Fruit fly (Drosophila melanogaster) whole organism, wandering third instar larva: Measurements from ENCODE around the gene CG6287.
A peak's percentile ranks its signal among the peaks of the same experiment; 100 is the strongest.

Experiments used
- CG32264 ChIP-seq: fragments of 200-800 bp; sonication (Bioruptor generic); optimal IDR thresholded peaks from 2 replicates; lab custom pipeline; 2016; ENCODE audit warnings: missing biosample characterization, missing genetic modification characterization
- CG9705 ChIP-seq: fragments of 200-800 bp; sonication (Bioruptor generic); optimal IDR thresholded peaks from 2 replicates; lab custom pipeline; 2018; ENCODE audit warnings: missing biosample characterization, mild to moderate bottlenecking, missing genetic modification characterization
- CrebA ChIP-seq: fragments of 200-800 bp; sonication (Bioruptor generic); optimal IDR thresholded peaks from 2 replicates; lab custom pipeline; 2016; ENCODE audit warnings: missing biosample characterization, mild to moderate bottlenecking, missing genetic modification characterization, borderline replicate concordance
- Dfd ChIP-seq: fragments of >200 bp; optimal IDR thresholded peaks from 2 replicates; lab custom pipeline; 2017; ENCODE audit warnings: missing biosample characterization, missing genetic modification characterization
- GATAd ChIP-seq: sonication (Bioruptor generic); optimal IDR thresholded peaks from 2 replicates; lab custom pipeline; 2016; ENCODE audit warnings: missing biosample characterization, missing genetic modification characterization
- HLH106 ChIP-seq: fragments of 200-800 bp; optimal IDR thresholded peaks from 3 replicates; lab custom pipeline; 2019; ENCODE audit warnings: missing biosample characterization, mild to moderate bottlenecking, missing genetic modification characterization, moderate library complexity
- Hr83 ChIP-seq: fragments of 200-300 bp; sonication (Bioruptor generic); optimal IDR thresholded peaks from 2 replicates; lab custom pipeline; 2016; ENCODE audit warnings: missing biosample characterization, mild to moderate bottlenecking, missing genetic modification characterization, moderate library complexity; ENCODE audit not compliant: poor library complexity, severe bottlenecking
- Jra ChIP-seq: sonication (Bioruptor generic); optimal IDR thresholded peaks from 2 replicates; lab custom pipeline; 2016; ENCODE audit warnings: missing biosample characterization, missing genetic modification characterization
- Mio ChIP-seq: sonication (Bioruptor generic); optimal IDR thresholded peaks from 2 replicates; lab custom pipeline; 2016; ENCODE audit warnings: missing biosample characterization, missing genetic modification characterization
- Myc ChIP-seq: fragments of >200 bp; optimal IDR thresholded peaks from 2 replicates; lab custom pipeline; 2017
- N ChIP-seq: fragments of >200 bp; optimal IDR thresholded peaks from 2 replicates; lab custom pipeline; 2018; ENCODE audit warnings: missing biosample characterization, missing external identifiers, missing genetic modification characterization
- OdsH ChIP-seq: fragments of 200-800 bp; sonication (Bioruptor generic); optimal IDR thresholded peaks from 2 replicates; lab custom pipeline; 2016; ENCODE audit warnings: missing biosample characterization, mild to moderate bottlenecking, missing genetic modification characterization
- Rel ChIP-seq, 2 experiments: fragments of 200-800 bp; sonication (Bioruptor generic) in 1 of 2; optimal IDR thresholded peaks; 2 replicates in 1 of 2; 3 replicates in 1 of 2; lab custom pipeline; 2016 to 2019; ENCODE audit warnings: mild to moderate bottlenecking in 2 of 2, missing biosample characterization in 2 of 2, missing genetic modification characterization in 2 of 2, moderate library complexity in 1 of 2
- Sp1 ChIP-seq: fragments of 200-800 bp; sonication (Bioruptor generic); optimal IDR thresholded peaks from 3 replicates; lab custom pipeline; 2019; ENCODE audit warnings: missing biosample characterization, mild to moderate bottlenecking, missing genetic modification characterization, moderate library complexity
- Vsx2 ChIP-seq: fragments of 200-300, 225-300 bp; sonication (Bioruptor generic); optimal IDR thresholded peaks from 2 replicates; lab custom pipeline; 2018; ENCODE audit warnings: missing biosample characterization, missing genetic modification characterization; ENCODE audit not compliant: partially characterized antibody
- br ChIP-seq: fragments of 200-800 bp; sonication (Bioruptor generic); optimal IDR thresholded peaks from 2 replicates; lab custom pipeline; 2016; ENCODE audit warnings: missing biosample characterization, missing genetic modification characterization
- dl ChIP-seq, 2 experiments: fragments of 175-275, 200-275 bp in 1 of 2; fragments of 200-275 bp in 1 of 2; sonication (Bioruptor generic); optimal IDR thresholded peaks; lab custom pipeline; 2018; ENCODE audit warnings: mild to moderate bottlenecking in 2 of 2, missing biosample characterization in 2 of 2, missing genetic modification characterization in 2 of 2, moderate library complexity in 2 of 2; ENCODE audit not compliant: partially characterized antibody in 2 of 2, insufficient read depth in 1 of 2
- dmrt93B ChIP-seq: fragments of 200-800 bp; sonication (Bioruptor generic); optimal IDR thresholded peaks from 2 replicates; lab custom pipeline; 2018; ENCODE audit warnings: missing biosample characterization, mild to moderate bottlenecking, missing genetic modification characterization
- dsf ChIP-seq: sonication (Bioruptor generic); optimal IDR thresholded peaks from 2 replicates; lab custom pipeline; 2016; ENCODE audit warnings: missing biosample characterization, missing genetic modification characterization, borderline replicate concordance
- ey ChIP-seq: fragments of 200-800 bp; sonication (Bioruptor generic); optimal IDR thresholded peaks from 2 replicates; lab custom pipeline; 2016; ENCODE audit warnings: missing biosample characterization, missing genetic modification characterization
- foxo ChIP-seq, 2 experiments: fragments of 200-800 bp; sonication (Bioruptor generic); optimal IDR thresholded peaks; 2 replicates in 1 of 2; 3 replicates in 1 of 2; lab custom pipeline; 2016 to 2017; ENCODE audit warnings: missing biosample characterization in 2 of 2, missing genetic modification characterization in 2 of 2
- fru ChIP-seq: fragments of 200-800 bp; sonication (Bioruptor generic); optimal IDR thresholded peaks from 3 replicates; lab custom pipeline; 2016; ENCODE audit warnings: missing biosample characterization, mild to moderate bottlenecking, missing genetic modification characterization
- h ChIP-seq: fragments of 200-800 bp; sonication (Bioruptor generic); optimal IDR thresholded peaks from 3 replicates; lab custom pipeline; 2016; ENCODE audit warnings: missing biosample characterization, mild to moderate bottlenecking, missing genetic modification characterization
- jim ChIP-seq: fragments of 175-275, 200-325 bp; sonication (Bioruptor generic); optimal IDR thresholded peaks from 2 replicates; lab custom pipeline; 2016; ENCODE audit warnings: missing biosample characterization, mild to moderate bottlenecking, missing genetic modification characterization
- psq ChIP-seq: fragments of 200-800 bp; sonication (Bioruptor generic); optimal IDR thresholded peaks from 3 replicates; lab custom pipeline; 2017; ENCODE audit warnings: missing biosample characterization, mild to moderate bottlenecking, missing genetic modification characterization, moderate library complexity
- rgr ChIP-seq: fragments of 200-800 bp; sonication (Bioruptor generic); optimal IDR thresholded peaks from 3 replicates; lab custom pipeline; 2016; ENCODE audit warnings: missing biosample characterization, mild to moderate bottlenecking, missing genetic modification characterization
- sage ChIP-seq: fragments of 200-800 bp; sonication (Bioruptor generic); optimal IDR thresholded peaks from 2 replicates; lab custom pipeline; 2016; ENCODE audit warnings: missing biosample characterization, mild to moderate bottlenecking, missing genetic modification characterization
- sv ChIP-seq: fragments of 200-800 bp; sonication (Bioruptor generic); optimal IDR thresholded peaks from 3 replicates; lab custom pipeline; 2016; ENCODE audit warnings: missing biosample characterization, missing genetic modification characterization
- usp ChIP-seq: fragments of >200 bp; optimal IDR thresholded peaks from 2 replicates; lab custom pipeline; 2017; ENCODE audit warnings: missing biosample characterization, missing genetic modification characterization

The CG6287 gene

DNA sequence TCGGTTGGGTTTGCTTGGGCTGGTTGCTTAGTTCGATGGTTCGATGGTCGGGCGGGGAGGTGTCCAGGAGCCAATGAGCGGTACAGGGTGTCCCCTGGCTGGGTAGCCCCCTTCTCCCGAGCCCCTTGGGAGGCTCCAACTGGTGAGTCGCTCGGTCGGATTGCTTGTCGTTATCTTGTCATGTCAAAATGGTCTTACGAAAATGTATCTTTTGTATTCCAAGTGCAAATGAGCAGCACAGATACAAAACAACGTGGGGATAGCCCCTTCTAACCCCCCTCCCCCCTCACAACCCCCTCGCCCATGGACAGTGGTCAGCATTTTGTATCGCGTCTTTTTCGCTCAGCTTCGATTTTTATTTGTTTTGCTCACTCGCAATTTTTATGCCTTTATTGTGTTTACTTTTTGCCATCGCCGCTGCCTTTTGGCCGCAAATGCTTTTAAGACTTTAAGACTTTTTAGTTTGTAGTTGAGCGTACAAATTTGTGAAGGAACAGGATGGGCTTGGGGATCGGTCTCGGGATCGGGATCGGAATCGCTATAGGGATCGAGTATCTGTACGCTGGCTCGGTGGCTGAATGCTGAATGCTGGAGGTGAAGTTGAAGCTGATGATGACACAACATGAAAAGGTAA is 27.2 kb upstream of the CG6287 start:
- TF ChIP-seq Dfd (GFP tag; lab: Kevin White, UChicago) (no peak), Hr83 (GFP tag; lab: Kevin White, UChicago) (no peak), foxo (GFP tag; optimal IDR thresholded peaks at IDR 0.05; lab: Kevin White, UChicago) (no peak), sage (no peak), Vsx2 (GFP tag; lab: Kevin White, UChicago) (peak; percentile 69), Jra (GFP tag; lab: Kevin White, UChicago) (no peak), dl (GFP tag; optimal IDR thresholded peaks at IDR 0.05; lab: Kevin White, UChicago; ENCODE audit: insufficient read depth in 1 of 2, partially characterized antibody in 2 of 2) (peak in 1 of 2 experiments; percentile 19), Myc (lab: Kevin White, UChicago) (no peak), Rel (GFP tag; optimal IDR thresholded peaks at IDR 0.05; lab: Kevin White, UChicago) (no peak), Rel (tag; optimal IDR thresholded peaks at IDR 0.05; lab: Kevin White, UChicago) (peak; percentile 75), CrebA (GFP tag; lab: Kevin White, UChicago) (no peak), CG32264 (GFP tag; lab: Kevin White, UChicago) (no peak), ey (GFP tag; lab: Kevin White, UChicago) (no peak)

DNA sequence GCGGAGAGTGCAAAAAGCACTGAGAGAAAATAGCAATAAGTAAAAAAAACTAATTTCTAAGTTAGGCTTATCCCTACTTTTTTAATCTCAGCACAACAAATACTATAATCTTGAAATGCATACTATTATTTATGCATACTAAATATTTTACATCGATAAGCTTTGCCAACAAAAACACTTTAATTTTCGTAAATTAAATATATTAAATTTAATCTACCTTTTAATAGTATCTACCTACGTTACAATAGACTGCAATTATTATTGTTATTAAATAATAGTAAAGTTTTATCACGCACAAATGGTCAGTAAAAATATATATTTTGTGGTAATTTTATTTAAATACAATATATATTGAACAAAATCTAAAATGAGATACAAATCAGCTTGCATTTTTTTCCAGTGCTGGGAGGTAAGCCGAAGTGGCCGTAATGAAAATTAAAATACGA is 26.6 kb upstream of the CG6287 start:
- no peak for TF ChIP-seq GATAd (GFP tag; lab: Kevin White, UChicago)
- TF ChIP-seq foxo (GFP tag; optimal IDR thresholded peaks at IDR 0.05; lab: Kevin White, UChicago): peak in 1 of 2 experiments; percentile 81
- peak; percentile 85 for TF ChIP-seq HLH106 (tag; lab: Kevin White, UChicago)
- no peak for TF ChIP-seq dsf (GFP tag; lab: Kevin White, UChicago)
- peak; percentile 39 for TF ChIP-seq h (GFP tag; lab: Kevin White, UChicago)
- TF ChIP-seq ey (GFP tag; lab: Kevin White, UChicago): peak; percentile 14
- no peak for TF ChIP-seq br (GFP tag; lab: Kevin White, UChicago)
- TF ChIP-seq psq (GFP tag; lab: Kevin White, UChicago): peak; percentile 66
- peak; percentile 73 for TF ChIP-seq dmrt93B (GFP tag; lab: Kevin White, UChicago)
- peak; percentile 46 for TF ChIP-seq fru (GFP tag; lab: Kevin White, UChicago)
- peak; percentile 32 for TF ChIP-seq CG9705 (GFP tag; lab: Kevin White, UChicago)
- TF ChIP-seq rgr: peak; percentile 70
- peak; percentile 74 for TF ChIP-seq OdsH (GFP tag; lab: Kevin White, UChicago)
- no peak for TF ChIP-seq usp (GFP tag; lab: Kevin White, UChicago)
- peak; percentile 92 for TF ChIP-seq Sp1

DNA sequence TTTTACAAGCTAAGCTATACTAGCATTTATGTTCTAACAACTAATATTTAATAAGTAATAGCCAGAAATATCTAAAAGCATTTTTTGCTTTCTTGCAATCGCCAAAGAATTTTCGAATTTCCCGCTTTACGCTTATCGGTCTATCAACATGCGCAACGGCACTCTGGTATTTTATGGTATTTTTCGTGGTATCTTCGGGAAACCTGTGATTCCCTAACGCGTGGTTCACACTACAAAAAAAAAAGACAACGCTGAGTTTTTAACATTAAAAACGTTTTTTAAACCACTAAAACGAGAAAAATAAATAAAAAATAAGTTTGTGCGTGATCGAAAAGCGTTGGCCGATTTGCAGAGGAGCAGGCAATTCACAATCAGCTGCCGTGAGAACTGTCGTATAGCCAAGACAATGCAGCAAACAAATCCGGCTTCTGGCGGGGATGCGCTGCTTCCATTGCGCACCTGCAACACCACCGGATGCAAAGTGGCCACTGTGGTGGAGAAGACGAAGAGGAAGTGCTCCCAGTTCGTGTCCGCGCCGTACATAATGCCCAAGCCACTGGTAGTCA is 23.4 kb upstream of the CG6287 start, which contains the start of gene Boh2:
Gene Boh2, plus strand, starts transcription at position 207 of the 566 bp plus-strand sequence.
- TF ChIP-seq Jra (GFP tag; lab: Kevin White, UChicago) (no peak), Vsx2 (GFP tag; lab: Kevin White, UChicago) (no peak), h (GFP tag; lab: Kevin White, UChicago) (no peak), GATAd (GFP tag; lab: Kevin White, UChicago) (no peak), Myc (lab: Kevin White, UChicago) (no peak), OdsH (GFP tag; lab: Kevin White, UChicago) (no peak), CG32264 (GFP tag; lab: Kevin White, UChicago) (no peak), CrebA (GFP tag; lab: Kevin White, UChicago) (no peak), Sp1 (no peak)
- TF ChIP-seq, all 38 proteins: peak for 0

DNA sequence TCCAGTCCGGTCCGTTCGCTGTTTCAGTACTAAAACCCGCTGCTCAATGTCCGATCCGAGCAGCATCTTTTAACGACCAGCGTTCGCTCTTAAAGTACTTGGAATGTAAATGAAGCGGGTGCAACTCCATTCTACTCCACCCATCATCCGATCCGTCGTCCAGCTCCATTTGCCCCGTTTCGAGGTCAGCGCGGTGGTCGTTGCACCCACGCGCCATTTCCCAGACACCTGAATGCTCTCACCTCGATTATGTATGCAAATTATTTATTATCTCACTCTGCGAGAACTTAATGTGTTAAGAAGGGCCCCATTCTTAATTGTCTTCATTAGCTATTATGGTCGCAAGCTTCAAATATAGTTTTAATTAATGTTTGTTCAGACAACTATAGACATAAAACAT is 22.8 kb upstream of the CG6287 start:
- TF ChIP-seq CrebA (GFP tag; lab: Kevin White, UChicago) (no peak), Mio (no peak), N (GFP tag; lab: Kevin White, UChicago) (no peak), OdsH (GFP tag; lab: Kevin White, UChicago) (no peak), dsf (GFP tag; lab: Kevin White, UChicago) (no peak), sv (GFP tag; lab: Kevin White, UChicago) (no peak), usp (GFP tag; lab: Kevin White, UChicago) (no peak), sage (no peak), jim (no peak)
